Worm (Caenorhabditis elegans): ENCODE data around the gene pdk-1.
A peak's percentile ranks its signal among the peaks of the same experiment; 100 is the strongest.

pdk-1 gene

DNA sequence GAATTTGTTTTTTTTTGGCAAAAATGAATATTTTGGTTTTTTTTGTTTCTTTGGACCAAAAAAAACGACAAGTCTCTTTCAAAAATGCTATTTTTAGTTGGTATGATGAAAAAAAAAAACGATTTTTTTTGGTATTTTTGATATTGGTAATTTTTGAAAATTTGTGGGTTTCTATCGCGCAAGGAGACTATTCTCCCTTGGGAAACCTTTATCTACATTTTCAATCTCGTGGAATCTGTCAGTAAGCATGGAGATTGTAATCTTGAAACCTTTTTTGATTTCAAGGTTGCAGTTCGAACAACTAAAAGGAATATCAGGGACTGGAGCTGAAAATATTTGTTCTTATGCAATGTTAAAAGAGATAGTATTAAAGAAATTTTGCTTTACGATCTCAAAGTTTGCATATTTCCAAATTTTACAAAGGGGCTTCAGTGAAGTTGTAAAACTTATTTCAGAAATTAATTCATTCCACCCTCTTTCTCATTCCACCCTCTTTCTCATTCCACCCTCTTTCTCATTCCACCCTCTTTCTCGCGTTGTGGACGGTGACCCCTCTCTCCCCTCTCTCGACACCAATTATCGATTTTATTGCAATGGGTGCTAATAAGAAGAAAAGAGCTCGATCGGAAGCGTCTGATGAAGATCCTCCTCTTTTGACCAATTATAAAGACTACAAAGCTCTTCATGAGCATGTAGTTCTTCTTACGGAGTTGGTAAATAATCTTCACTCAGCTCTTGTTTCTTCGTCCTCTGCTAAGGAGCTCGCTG, 17.9 kb downstream of the pdk-1 start (continued):
- TF ChIP-seq unc-62 (GFP tag; optimal IDR thresholded peaks at IDR 0.05 in 1 of 2): no peak
- TF ChIP-seq unc-62 (tag; optimal IDR thresholded peaks at IDR 0.05): no peak
- no peak for TF ChIP-seq spr-3 (GFP tag; optimal IDR thresholded peaks at IDR 0.05)
- no peak for TF ChIP-seq zag-1 (tag; optimal IDR thresholded peaks at IDR 0.05)
- no peak for TF ChIP-seq ztf-11 (tag; optimal IDR thresholded peaks at IDR 0.05)
- no peak for TF ChIP-seq T20F7.1 (GFP tag; optimal IDR thresholded peaks at IDR 0.05)
- no peak for TF ChIP-seq hlh-11 (tag; optimal IDR thresholded peaks at IDR 0.05)
- no peak for TF ChIP-seq pha-4 (GFP tag; IDR thresholded peaks at IDR 0.05)
- no peak for TF ChIP-seq pha-4 (tag; optimal IDR thresholded peaks at IDR 0.05)
- 0 out of 2 replicates have a peak, but pooled peaks have one; percentile 21 for TF ChIP-seq hmg-1.1 (GFP tag; IDR thresholded peaks at IDR 0.05)
- TF ChIP-seq madf-9 (GFP tag; conservative IDR thresholded peaks at IDR 0.05): no peak
- no peak for TF ChIP-seq arid-1 (GFP tag; conservative IDR thresholded peaks at IDR 0.05)
- TF ChIP-seq hif-1 (tag; optimal IDR thresholded peaks at IDR 0.05): no peak
- peak; percentile 51 for TF ChIP-seq mes-2 (tag; optimal IDR thresholded peaks at IDR 0.05; ENCODE audit: poor library complexity, severe bottlenecking)
- peak; percentile 39 for TF ChIP-seq nhr-102 (tag; optimal IDR thresholded peaks at IDR 0.05)
- TF ChIP-seq lsy-2 (tag; optimal IDR thresholded peaks at IDR 0.05): peak in 1 of 2 experiments; percentile 35
- no peak for TF ChIP-seq nhr-77 (tag; optimal IDR thresholded peaks at IDR 0.05)
- no peak for TF ChIP-seq daf-16 (GFP tag; optimal IDR thresholded peaks at IDR 0.05)
- no peak for TF ChIP-seq daf-16 (tag; optimal IDR thresholded peaks at IDR 0.05)
- TF ChIP-seq nhr-6 (tag; optimal IDR thresholded peaks at IDR 0.05): no peak
- TF ChIP-seq ceh-44 (GFP tag; IDR thresholded peaks at IDR 0.05): no peak
- TF ChIP-seq ces-1 (GFP tag; optimal IDR thresholded peaks at IDR 0.05): no peak
- no peak for TF ChIP-seq daf-19 (GFP tag; conservative IDR thresholded peaks at IDR 0.05)
- no peak for TF ChIP-seq gei-8 (GFP tag; optimal IDR thresholded peaks at IDR 0.05)
- TF ChIP-seq ztf-7 (tag; optimal IDR thresholded peaks at IDR 0.05): no peak
- no peak for TF ChIP-seq lir-3 (tag; optimal IDR thresholded peaks at IDR 0.05)
- no peak for TF ChIP-seq nhr-111 (GFP tag; optimal IDR thresholded peaks at IDR 0.05)

DNA sequence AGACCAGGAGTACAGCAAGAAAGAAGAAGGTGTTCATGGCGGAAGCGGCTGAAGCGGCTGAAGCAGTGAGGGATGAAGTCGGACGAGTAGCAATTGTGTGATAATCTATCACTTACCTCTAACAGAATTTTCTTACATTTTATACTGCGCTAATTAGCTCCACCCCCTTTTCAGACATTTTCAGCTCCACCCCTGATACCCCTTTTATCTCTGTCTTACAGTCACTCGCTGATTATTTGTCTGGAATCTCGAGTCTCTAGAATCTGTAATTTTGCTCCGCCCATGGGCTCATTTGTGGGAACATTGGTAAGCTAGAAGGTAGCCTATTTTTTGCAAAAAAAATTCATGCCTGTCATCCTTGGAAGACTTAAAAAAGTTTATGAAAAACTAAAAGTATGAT, 23.2 kb downstream of the pdk-1 start, which contains the start of gene ins-39:
Gene ins-39 (minus strand): TSS at position 101 of the 400 bp plus-strand sequence.
- TF ChIP-seq ctbp-1 (GFP tag; IDR thresholded peaks at IDR 0.05): no peak
- TF ChIP-seq ceh-62 (tag; optimal IDR thresholded peaks at IDR 0.05): no peak
- no peak for TF ChIP-seq set-16 (GFP tag; IDR thresholded peaks at IDR 0.05)
- TF ChIP-seq F49E8.2 (tag; optimal IDR thresholded peaks at IDR 0.05; ENCODE audit: borderline replicate concordance): no peak
- TF ChIP-seq nhr-48 (tag; optimal IDR thresholded peaks at IDR 0.05): no peak
- TF ChIP-seq nhr-10 (tag; optimal IDR thresholded peaks at IDR 0.05): no peak
- no peak for TF ChIP-seq T20F7.1 (GFP tag; optimal IDR thresholded peaks at IDR 0.05)
- no peak for TF ChIP-seq spr-3 (GFP tag; optimal IDR thresholded peaks at IDR 0.05)
- no peak for TF ChIP-seq sdz-12 (GFP tag; optimal IDR thresholded peaks at IDR 0.05)
- TF ChIP-seq lin-1 (GFP tag; IDR thresholded peaks at IDR 0.05): no peak
- TF ChIP-seq mxl-2 (GFP tag; conservative IDR thresholded peaks at IDR 0.05): no peak
- TF ChIP-seq dve-1 (tag; optimal IDR thresholded peaks at IDR 0.05; ENCODE audit: insufficient read depth): no peak
- TF ChIP-seq nhr-41 (GFP tag; IDR thresholded peaks at IDR 0.05): no peak
- TF ChIP-seq zip-11 (GFP tag; IDR thresholded peaks at IDR 0.05): no peak
- TF ChIP-seq F44E2.7 (GFP tag; IDR thresholded peaks at IDR 0.05): no peak
- no peak for TF ChIP-seq F10B5.3 (tag; optimal IDR thresholded peaks at IDR 0.05)
- no peak for TF ChIP-seq lin-29 (GFP tag; IDR thresholded peaks at IDR 0.05)
- no peak for TF ChIP-seq hlh-11 (tag; optimal IDR thresholded peaks at IDR 0.05)

Data from whole organism, L4 larva.